4 worm cellular contexts compared by ENCODE assay signal in the genomic region with DNA sequence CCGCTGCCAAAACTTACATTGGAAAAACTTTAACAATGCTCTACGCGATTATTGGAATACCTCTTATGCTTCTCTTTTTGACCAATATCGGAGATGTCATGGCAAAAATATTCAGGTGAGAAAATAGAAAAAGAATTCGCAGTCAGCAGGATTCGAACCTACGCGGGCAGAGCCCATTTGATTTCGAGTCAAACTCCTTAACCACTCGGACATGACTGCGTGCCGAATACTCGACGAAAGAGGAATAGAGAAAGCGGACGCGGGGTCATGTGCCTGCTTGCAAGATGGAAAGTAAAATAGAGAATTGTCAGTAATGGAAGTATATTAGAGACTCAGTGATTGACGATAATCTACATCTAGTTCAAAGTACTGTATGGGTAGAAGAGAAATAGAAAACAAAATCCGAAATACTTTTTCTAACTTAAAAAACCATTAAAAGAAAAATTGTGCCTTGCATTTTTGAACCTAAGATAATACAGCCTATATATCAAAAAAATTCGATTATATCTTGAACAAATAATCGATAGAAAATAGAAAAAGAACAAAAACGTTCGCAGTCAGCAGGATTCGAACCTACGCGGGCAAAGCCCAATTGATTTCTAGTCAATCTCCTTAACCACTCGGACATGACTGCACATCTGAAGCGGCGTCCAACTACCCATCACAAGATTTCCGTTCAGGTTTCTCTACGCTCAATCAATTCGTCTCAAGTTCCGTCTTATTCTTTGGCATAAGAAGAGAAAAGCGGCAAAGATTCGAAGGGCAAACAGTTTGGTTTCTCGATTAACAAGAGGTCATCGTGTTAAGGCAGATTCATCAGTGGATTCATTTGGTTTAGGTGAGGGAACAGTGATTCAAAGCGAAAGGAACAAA.
TF ChIP-seq lines count a peak whose summit lies in the region.

No protein-coding gene starts in this region.

TF ChIP-seq in whole organism, L2 larva, 48 proteins besides CTCF, POLR2A, EP300 and RAD21 (continued from another document):
- peak; percentile 70 for TF ChIP-seq gmeb-1 (tag; optimal IDR thresholded peaks at IDR 0.05; lab: Kevin White, UChicago)
- no peak for TF ChIP-seq elt-3 (tag; optimal IDR thresholded peaks at IDR 0.05; lab: Kevin White, UChicago)
- TF ChIP-seq nhr-23 (tag; optimal IDR thresholded peaks at IDR 0.05; lab: Kevin White, UChicago) = no peak
- no peak for TF ChIP-seq R02D3.7 (tag; optimal IDR thresholded peaks at IDR 0.05; lab: Kevin White, UChicago)
- TF ChIP-seq mdl-1 (tag; optimal IDR thresholded peaks at IDR 0.05; lab: Kevin White, UChicago) = peak in 1 of 2 experiments; percentile 17
- TF ChIP-seq unc-55 (GFP tag; optimal IDR thresholded peaks at IDR 0.05; lab: Kevin White, UChicago) = peak; percentile 64
- no peak for TF ChIP-seq ZK546.5 (tag; optimal IDR thresholded peaks at IDR 0.05; lab: Kevin White, UChicago)
- TF ChIP-seq mab-5 (tag; optimal IDR thresholded peaks at IDR 0.05; lab: Kevin White, UChicago) = peak; percentile 37
- peak; percentile 20 for TF ChIP-seq fos-1 (tag; optimal IDR thresholded peaks at IDR 0.05; lab: Kevin White, UChicago)
- no peak for TF ChIP-seq ceh-82 (tag; optimal IDR thresholded peaks at IDR 0.05; lab: Kevin White, UChicago)
- no peak for TF ChIP-seq skn-1 (tag; optimal IDR thresholded peaks at IDR 0.05; lab: Kevin White, UChicago)
- no peak for TF ChIP-seq ztf-1 (GFP tag; conservative IDR thresholded peaks at IDR 0.05; lab: Robert Waterston, UW)
- TF ChIP-seq nhr-21 (tag; optimal IDR thresholded peaks at IDR 0.05; lab: Kevin White, UChicago) = no peak
- TF ChIP-seq ceh-16 (tag; optimal IDR thresholded peaks at IDR 0.05; lab: Kevin White, UChicago) = no peak

TF ChIP-seq in whole organism, L4 larva, 104 proteins besides CTCF, POLR2A, EP300 and RAD21 (continued from another document and continues in another):
- TF ChIP-seq lin-15B (tag; optimal IDR thresholded peaks at IDR 0.05; lab: Kevin White, UChicago) (no peak), daf-19 (GFP tag; conservative IDR thresholded peaks at IDR 0.05; lab: Robert Waterston, UW) (0 out of 2 replicates have a peak, but pooled peaks have one; percentile 35), F10B5.3 (tag; optimal IDR thresholded peaks at IDR 0.05; lab: Kevin White, UChicago) (no peak), pha-4 (GFP tag; IDR thresholded peaks at IDR 0.05; lab: Robert Waterston, UW) (peak; percentile 81; the same call in 1 of the 2 replicates), pha-4 (tag; optimal IDR thresholded peaks at IDR 0.05; lab: Kevin White, UChicago) (no peak), mxl-2 (GFP tag; conservative IDR thresholded peaks at IDR 0.05; lab: Robert Waterston, UW) (peak; percentile 75; the same call in 1 of the 2 replicates), spr-1 (tag; optimal IDR thresholded peaks at IDR 0.05; lab: Kevin White, UChicago) (no peak), zfp-2 (tag; optimal IDR thresholded peaks at IDR 0.05; lab: Kevin White, UChicago) (no peak), lim-7 (GFP tag; IDR thresholded peaks at IDR 0.05; lab: Robert Waterston, UW) (peak; percentile 96), nhr-11 (tag; optimal IDR thresholded peaks at IDR 0.05; lab: Kevin White, UChicago) (peak; percentile 5), egl-27 (tag; optimal IDR thresholded peaks at IDR 0.05; lab: Kevin White, UChicago) (no peak), ceh-44 (GFP tag; IDR thresholded peaks at IDR 0.05; lab: Robert Waterston, UW) (peak; percentile 82), F37D6.2 (tag; optimal IDR thresholded peaks at IDR 0.05; lab: Kevin White, UChicago) (peak; percentile 44), daf-16 (GFP tag; optimal IDR thresholded peaks at IDR 0.05; lab: Kevin White, UChicago) (peak in 1 of 2 experiments; percentile 18), daf-16 (tag; optimal IDR thresholded peaks at IDR 0.05; lab: Kevin White, UChicago) (peak; percentile 40), dmd-9 (GFP tag; IDR thresholded peaks at IDR 0.05; lab: Robert Waterston, UW) (peak; percentile 86), ces-1 (GFP tag; optimal IDR thresholded peaks at IDR 0.05; lab: Kevin White, UChicago) (no peak), lin-39 (tag; optimal IDR thresholded peaks at IDR 0.05; lab: Kevin White, UChicago) (no peak), R02D3.7 (tag; optimal IDR thresholded peaks at IDR 0.05; lab: Kevin White, UChicago) (no peak), egl-43 (GFP tag; IDR thresholded peaks at IDR 0.05; lab: Robert Waterston, UW) (peak; percentile 94), nhr-48 (tag; optimal IDR thresholded peaks at IDR 0.05; lab: Kevin White, UChicago) (peak; percentile 34), madf-9 (GFP tag; conservative IDR thresholded peaks at IDR 0.05; lab: Robert Waterston, UW) (peak; percentile 89), T26A8.4 (GFP tag; IDR thresholded peaks at IDR 0.05; lab: Robert Waterston, UW) (peak; percentile 83), unc-39 (tag; optimal IDR thresholded peaks at IDR 0.05; lab: Kevin White, UChicago) (no peak), lin-29 (GFP tag; IDR thresholded peaks at IDR 0.05; lab: Robert Waterston, UW) (no peak), ceh-20 (GFP tag; IDR thresholded peaks at IDR 0.05; lab: Robert Waterston, UW) (peak; percentile 81), dpl-1 (GFP tag; optimal IDR thresholded peaks at IDR 0.05; lab: Kevin White, UChicago) (peak; percentile 37), set-16 (GFP tag; IDR thresholded peaks at IDR 0.05; lab: Robert Waterston, UW) (no peak), nhr-102 (tag; optimal IDR thresholded peaks at IDR 0.05; lab: Kevin White, UChicago) (peak; percentile 17), dmd-8 (GFP tag; IDR thresholded peaks at IDR 0.05; lab: Robert Waterston, UW) (peak; percentile 97), fos-1 (tag; optimal IDR thresholded peaks at IDR 0.05; lab: Kevin White, UChicago) (no peak), mdl-1 (tag; optimal IDR thresholded peaks at IDR 0.05; lab: Kevin White, UChicago) (no peak), mdt-29 (GFP tag; IDR thresholded peaks at IDR 0.05; lab: Robert Waterston, UW) (peak; percentile 76), snpc-4 (tag; optimal IDR thresholded peaks at IDR 0.05; lab: Kevin White, UChicago) (no peak), T20F7.1 (GFP tag; optimal IDR thresholded peaks at IDR 0.05; lab: Kevin White, UChicago) (peak; percentile 37), aly-2 (tag; optimal IDR thresholded peaks at IDR 0.05; lab: Kevin White, UChicago) (no peak)

TF ChIP-seq in whole organism, late embryonic, 69 proteins besides CTCF, POLR2A, EP300 and RAD21 (continued from another document and continues in another):
- TF ChIP-seq hlh-13 (GFP tag; optimal IDR thresholded peaks at IDR 0.05; lab: Kevin White, UChicago) (peak; percentile 68), fax-1 (tag; optimal IDR thresholded peaks at IDR 0.05; lab: Kevin White, UChicago) (peak; percentile 72), ceh-22 (tag; optimal IDR thresholded peaks at IDR 0.05; lab: Kevin White, UChicago) (no peak), lim-6 (tag; optimal IDR thresholded peaks at IDR 0.05; lab: Kevin White, UChicago) (peak; percentile 75), ets-4 (tag; optimal IDR thresholded peaks at IDR 0.05; lab: Kevin White, UChicago) (no peak), nfya-1 (tag; optimal IDR thresholded peaks at IDR 0.05; lab: Kevin White, UChicago) (peak; percentile 58), ceh-48 (tag; optimal IDR thresholded peaks at IDR 0.05; lab: Kevin White, UChicago) (peak; percentile 74), eyg-1 (tag; optimal IDR thresholded peaks at IDR 0.05; lab: Kevin White, UChicago) (peak; percentile 72), K02D7.2 (tag; optimal IDR thresholded peaks at IDR 0.05; lab: Kevin White, UChicago) (peak; percentile 66), T23F11.4 (GFP tag; optimal IDR thresholded peaks at IDR 0.05; lab: Kevin White, UChicago) (peak; percentile 80), mec-3 (tag; optimal IDR thresholded peaks at IDR 0.05; lab: Kevin White, UChicago; ENCODE audit: borderline replicate concordance) (no peak), dve-1 (tag; optimal IDR thresholded peaks at IDR 0.05; lab: Kevin White, UChicago) (peak; percentile 32), C38D4.7 (GFP tag; optimal IDR thresholded peaks at IDR 0.05; lab: Kevin White, UChicago) (peak; percentile 86), dmd-4 (tag; optimal IDR thresholded peaks at IDR 0.05; lab: Kevin White, UChicago; ENCODE audit: borderline replicate concordance) (peak; percentile 80), ahr-1 (tag; optimal IDR thresholded peaks at IDR 0.05; lab: Kevin White, UChicago) (peak; percentile 52), K09A11.1 (tag; optimal IDR thresholded peaks at IDR 0.05; lab: Kevin White, UChicago; ENCODE audit: insufficient read depth) (peak; percentile 68), ceh-34 (tag; optimal IDR thresholded peaks at IDR 0.05; lab: Kevin White, UChicago) (peak; percentile 74), sdc-2 (tag; optimal IDR thresholded peaks at IDR 0.05; lab: Kevin White, UChicago) (peak; percentile 68), hlh-15 (tag; optimal IDR thresholded peaks at IDR 0.05; lab: Kevin White, UChicago) (peak; percentile 68), hlh-6 (tag; optimal IDR thresholded peaks at IDR 0.05; lab: Kevin White, UChicago) (peak; percentile 80), ceh-19 (GFP tag; optimal IDR thresholded peaks at IDR 0.05; lab: Kevin White, UChicago) (peak; percentile 86), sox-4 (tag; optimal IDR thresholded peaks at IDR 0.05; lab: Kevin White, UChicago) (peak; percentile 86), pat-9 (tag; optimal IDR thresholded peaks at IDR 0.05; lab: Kevin White, UChicago) (peak; percentile 82), ceh-45 (GFP tag; IDR thresholded peaks at IDR 0.05; lab: Robert Waterston, UW) (peak; percentile 75), sox-2 (GFP tag; IDR thresholded peaks at IDR 0.05; lab: Robert Waterston, UW) (peak; percentile 77), pha-2 (tag; optimal IDR thresholded peaks at IDR 0.05; lab: Kevin White, UChicago) (peak; percentile 86), fkh-10 (GFP tag; optimal IDR thresholded peaks at IDR 0.05; lab: Kevin White, UChicago) (no peak), ceh-14 (tag; optimal IDR thresholded peaks at IDR 0.05; lab: Kevin White, UChicago) (peak; percentile 86), ceh-18 (tag; optimal IDR thresholded peaks at IDR 0.05; lab: Kevin White, UChicago) (peak; percentile 44), tbx-7 (tag; optimal IDR thresholded peaks at IDR 0.05; lab: Kevin White, UChicago) (no peak), pha-4 (tag; optimal IDR thresholded peaks at IDR 0.05; lab: Kevin White, UChicago) (no peak), che-1 (tag; optimal IDR thresholded peaks at IDR 0.05; lab: Kevin White, UChicago) (peak; percentile 88), unc-3 (GFP tag; conservative IDR thresholded peaks at IDR 0.05; lab: Robert Waterston, UW) (peak; percentile 81), unc-3 (tag; optimal IDR thresholded peaks at IDR 0.05; lab: Kevin White, UChicago) (peak; percentile 82), ttx-3 (tag; optimal IDR thresholded peaks at IDR 0.05; lab: Kevin White, UChicago) (peak; percentile 84), tbx-2 (tag; optimal IDR thresholded peaks at IDR 0.05; lab: Kevin White, UChicago) (peak; percentile 74), ama-1 (optimal IDR thresholded peaks at IDR 0.05; lab: Kevin White, UChicago) (no peak), odd-2 (tag; optimal IDR thresholded peaks at IDR 0.05; lab: Kevin White, UChicago) (peak; percentile 63), unc-42 (tag; optimal IDR thresholded peaks at IDR 0.05; lab: Kevin White, UChicago) (peak; percentile 57)

TF ChIP-seq in whole organism, mixed stage, embryonic, 35 proteins besides CTCF, POLR2A, EP300 and RAD21 (continued from another document):
- peak; percentile 26 for TF ChIP-seq hlh-1 (tag; optimal IDR thresholded peaks at IDR 0.05; lab: Kevin White, UChicago)
- TF ChIP-seq sem-2 (GFP tag; optimal IDR thresholded peaks at IDR 0.05; lab: Kevin White, UChicago) = peak; percentile 71
- peak; percentile 56 for TF ChIP-seq ham-2 (GFP tag; optimal IDR thresholded peaks at IDR 0.05; lab: Kevin White, UChicago)
- TF ChIP-seq ceh-39 (tag; optimal IDR thresholded peaks at IDR 0.05; lab: Kevin White, UChicago) = no peak
- no peak for TF ChIP-seq zip-8 (tag; optimal IDR thresholded peaks at IDR 0.05; lab: Kevin White, UChicago)
- no peak for TF ChIP-seq elt-3 (tag; optimal IDR thresholded peaks at IDR 0.05; lab: Kevin White, UChicago)
- TF ChIP-seq nhr-28 (tag; optimal IDR thresholded peaks at IDR 0.05; lab: Kevin White, UChicago) = peak; percentile 28
TF ChIP-seq in whole organism, mixed stage, embryonic: peak in this region for 21.
